Fruit fly (Drosophila melanogaster) whole organism, wandering third instar larva: Measurements from ENCODE around the gene BTBD9.

ENCODE experiments used
- Abd-B ChIP-seq: fragments of >200 bp; optimal IDR thresholded peaks from 2 replicates; lab custom pipeline; 2017; ENCODE audit warnings: missing biosample characterization, missing genetic modification characterization
- CG32264 ChIP-seq: fragments of 200-800 bp; sonication (Bioruptor generic); optimal IDR thresholded peaks from 2 replicates; lab custom pipeline; 2016; ENCODE audit warnings: missing biosample characterization, missing genetic modification characterization
- CG9705 ChIP-seq: fragments of 200-800 bp; sonication (Bioruptor generic); optimal IDR thresholded peaks from 2 replicates; lab custom pipeline; 2018; ENCODE audit warnings: missing biosample characterization, mild to moderate bottlenecking, missing genetic modification characterization
- CrebA ChIP-seq: fragments of 200-800 bp; sonication (Bioruptor generic); optimal IDR thresholded peaks from 2 replicates; lab custom pipeline; 2016; ENCODE audit warnings: missing biosample characterization, mild to moderate bottlenecking, missing genetic modification characterization, borderline replicate concordance
- Dfd ChIP-seq: fragments of >200 bp; optimal IDR thresholded peaks from 2 replicates; lab custom pipeline; 2017; ENCODE audit warnings: missing biosample characterization, missing genetic modification characterization
- Dif ChIP-seq: fragments of 200-275, 200-300 bp; sonication (Bioruptor generic); optimal IDR thresholded peaks from 2 replicates; lab custom pipeline; 2018; ENCODE audit warnings: missing biosample characterization, missing genetic modification characterization; ENCODE audit not compliant: partially characterized antibody
- GATAd ChIP-seq: sonication (Bioruptor generic); optimal IDR thresholded peaks from 2 replicates; lab custom pipeline; 2016; ENCODE audit warnings: missing biosample characterization, missing genetic modification characterization
- HLH106 ChIP-seq: fragments of 200-800 bp; optimal IDR thresholded peaks from 3 replicates; lab custom pipeline; 2019; ENCODE audit warnings: missing biosample characterization, mild to moderate bottlenecking, missing genetic modification characterization, moderate library complexity
- Hnf4 ChIP-seq: fragments of 200-800 bp; sonication (Bioruptor generic); optimal IDR thresholded peaks from 2 replicates; lab custom pipeline; 2016; ENCODE audit warnings: missing biosample characterization, mild to moderate bottlenecking, missing genetic modification characterization
- Hr78 ChIP-seq: fragments of >200 bp; optimal IDR thresholded peaks from 2 replicates; lab custom pipeline; 2017; ENCODE audit warnings: missing biosample characterization, missing genetic modification characterization
- Hr83 ChIP-seq: fragments of 200-300 bp; sonication (Bioruptor generic); optimal IDR thresholded peaks from 2 replicates; lab custom pipeline; 2016; ENCODE audit warnings: missing biosample characterization, mild to moderate bottlenecking, missing genetic modification characterization, moderate library complexity; ENCODE audit not compliant: poor library complexity, severe bottlenecking
- Jra ChIP-seq: sonication (Bioruptor generic); optimal IDR thresholded peaks from 2 replicates; lab custom pipeline; 2016; ENCODE audit warnings: missing biosample characterization, missing genetic modification characterization
- Mio ChIP-seq: sonication (Bioruptor generic); optimal IDR thresholded peaks from 2 replicates; lab custom pipeline; 2016; ENCODE audit warnings: missing biosample characterization, missing genetic modification characterization
- Myc ChIP-seq: fragments of >200 bp; optimal IDR thresholded peaks from 2 replicates; lab custom pipeline; 2017
- N ChIP-seq: fragments of >200 bp; optimal IDR thresholded peaks from 2 replicates; lab custom pipeline; 2018; ENCODE audit warnings: missing biosample characterization, missing external identifiers, missing genetic modification characterization
- OdsH ChIP-seq: fragments of 200-800 bp; sonication (Bioruptor generic); optimal IDR thresholded peaks from 2 replicates; lab custom pipeline; 2016; ENCODE audit warnings: missing biosample characterization, mild to moderate bottlenecking, missing genetic modification characterization
- Rel ChIP-seq, 2 experiments: fragments of 200-800 bp; sonication (Bioruptor generic) in 1 of 2; optimal IDR thresholded peaks; 2 replicates in 1 of 2; 3 replicates in 1 of 2; lab custom pipeline; 2016 to 2019; ENCODE audit warnings: mild to moderate bottlenecking in 2 of 2, missing biosample characterization in 2 of 2, missing genetic modification characterization in 2 of 2, moderate library complexity in 1 of 2
- Sp1 ChIP-seq: fragments of 200-800 bp; sonication (Bioruptor generic); optimal IDR thresholded peaks from 3 replicates; lab custom pipeline; 2019; ENCODE audit warnings: missing biosample characterization, mild to moderate bottlenecking, missing genetic modification characterization, moderate library complexity
- Vsx2 ChIP-seq: fragments of 200-300, 225-300 bp; sonication (Bioruptor generic); optimal IDR thresholded peaks from 2 replicates; lab custom pipeline; 2018; ENCODE audit warnings: missing biosample characterization, missing genetic modification characterization; ENCODE audit not compliant: partially characterized antibody
- br ChIP-seq: fragments of 200-800 bp; sonication (Bioruptor generic); optimal IDR thresholded peaks from 2 replicates; lab custom pipeline; 2016; ENCODE audit warnings: missing biosample characterization, missing genetic modification characterization
- brk ChIP-seq: fragments of 200-800 bp; sonication (Bioruptor generic); optimal IDR thresholded peaks from 2 replicates; lab custom pipeline; 2016; ENCODE audit warnings: missing biosample characterization, mild to moderate bottlenecking, missing genetic modification characterization
- dl ChIP-seq, 2 experiments: fragments of 175-275, 200-275 bp in 1 of 2; fragments of 200-275 bp in 1 of 2; sonication (Bioruptor generic); optimal IDR thresholded peaks; lab custom pipeline; 2018; ENCODE audit warnings: mild to moderate bottlenecking in 2 of 2, missing biosample characterization in 2 of 2, missing genetic modification characterization in 2 of 2, moderate library complexity in 2 of 2; ENCODE audit not compliant: partially characterized antibody in 2 of 2, insufficient read depth in 1 of 2
- dmrt93B ChIP-seq: fragments of 200-800 bp; sonication (Bioruptor generic); optimal IDR thresholded peaks from 2 replicates; lab custom pipeline; 2018; ENCODE audit warnings: missing biosample characterization, mild to moderate bottlenecking, missing genetic modification characterization
- dsf ChIP-seq: sonication (Bioruptor generic); optimal IDR thresholded peaks from 2 replicates; lab custom pipeline; 2016; ENCODE audit warnings: missing biosample characterization, missing genetic modification characterization, borderline replicate concordance
- ey ChIP-seq: fragments of 200-800 bp; sonication (Bioruptor generic); optimal IDR thresholded peaks from 2 replicates; lab custom pipeline; 2016; ENCODE audit warnings: missing biosample characterization, missing genetic modification characterization
- foxo ChIP-seq, 2 experiments: fragments of 200-800 bp; sonication (Bioruptor generic); optimal IDR thresholded peaks; 2 replicates in 1 of 2; 3 replicates in 1 of 2; lab custom pipeline; 2016 to 2017; ENCODE audit warnings: missing biosample characterization in 2 of 2, missing genetic modification characterization in 2 of 2
- fru ChIP-seq: fragments of 200-800 bp; sonication (Bioruptor generic); optimal IDR thresholded peaks from 3 replicates; lab custom pipeline; 2016; ENCODE audit warnings: missing biosample characterization, mild to moderate bottlenecking, missing genetic modification characterization
- h ChIP-seq: fragments of 200-800 bp; sonication (Bioruptor generic); optimal IDR thresholded peaks from 3 replicates; lab custom pipeline; 2016; ENCODE audit warnings: missing biosample characterization, mild to moderate bottlenecking, missing genetic modification characterization
- jim ChIP-seq: fragments of 175-275, 200-325 bp; sonication (Bioruptor generic); optimal IDR thresholded peaks from 2 replicates; lab custom pipeline; 2016; ENCODE audit warnings: missing biosample characterization, mild to moderate bottlenecking, missing genetic modification characterization
- lola ChIP-seq: fragments of >200 bp; optimal IDR thresholded peaks from 2 replicates; lab custom pipeline; 2017; ENCODE audit warnings: missing biosample characterization, missing genetic modification characterization
- pan ChIP-seq: fragments of >200 bp; optimal IDR thresholded peaks from 2 replicates; lab custom pipeline; 2017
- psq ChIP-seq: fragments of 200-800 bp; sonication (Bioruptor generic); optimal IDR thresholded peaks from 3 replicates; lab custom pipeline; 2017; ENCODE audit warnings: missing biosample characterization, mild to moderate bottlenecking, missing genetic modification characterization, moderate library complexity
- rgr ChIP-seq: fragments of 200-800 bp; sonication (Bioruptor generic); optimal IDR thresholded peaks from 3 replicates; lab custom pipeline; 2016; ENCODE audit warnings: missing biosample characterization, mild to moderate bottlenecking, missing genetic modification characterization
- sage ChIP-seq: fragments of 200-800 bp; sonication (Bioruptor generic); optimal IDR thresholded peaks from 2 replicates; lab custom pipeline; 2016; ENCODE audit warnings: missing biosample characterization, mild to moderate bottlenecking, missing genetic modification characterization
- sv ChIP-seq: fragments of 200-800 bp; sonication (Bioruptor generic); optimal IDR thresholded peaks from 3 replicates; lab custom pipeline; 2016; ENCODE audit warnings: missing biosample characterization, missing genetic modification characterization
- tai ChIP-seq: sonication (Bioruptor generic); optimal IDR thresholded peaks from 2 replicates; lab custom pipeline; 2016; ENCODE audit warnings: missing biosample characterization, missing genetic modification characterization
- usp ChIP-seq: fragments of >200 bp; optimal IDR thresholded peaks from 2 replicates; lab custom pipeline; 2017; ENCODE audit warnings: missing biosample characterization, missing genetic modification characterization
- woc ChIP-seq: sonication (Bioruptor generic); optimal IDR thresholded peaks from 2 replicates; lab custom pipeline; 2016; ENCODE audit warnings: missing biosample characterization, mild to moderate bottlenecking, missing genetic modification characterization

BTBD9 gene

dm6 chrX:10764206-10764605 is 4.1 kb upstream of the BTBD9 start, which contains the start of gene Tango5:
Gene Tango5, minus strand, starts transcription at chrX:10764413.
- TF ChIP-seq fru (GFP tag; lab: Kevin White, UChicago), result no peak
- TF ChIP-seq HLH106 (tag; lab: Kevin White, UChicago), result peak; percentile 2
- TF ChIP-seq Jra, result no peak
- no peak for TF ChIP-seq Rel (GFP tag; optimal IDR thresholded peaks at IDR 0.05; lab: Kevin White, UChicago)
- peak; percentile 92 for TF ChIP-seq Rel (tag; optimal IDR thresholded peaks at IDR 0.05; lab: Kevin White, UChicago)
- peak; percentile 44 for TF ChIP-seq GATAd (GFP tag; lab: Kevin White, UChicago)
- TF ChIP-seq woc (GFP tag; lab: Kevin White, UChicago), result peak; percentile 13
- TF ChIP-seq h (GFP tag; lab: Kevin White, UChicago), result peak; percentile 4
- TF ChIP-seq Myc (lab: Kevin White, UChicago), result peak; percentile 27

dm6 chrX:10766976-10767349 is 1.4 kb upstream of the BTBD9 start:
- peak; percentile 49 for TF ChIP-seq Jra
- peak; percentile 24 for TF ChIP-seq CG9705 (GFP tag; lab: Kevin White, UChicago)
- no peak for TF ChIP-seq Sp1

dm6 chrX:10767350-10768005 is 859 bp upstream of the BTBD9 start:
- no peak for TF ChIP-seq dl (GFP tag; optimal IDR thresholded peaks at IDR 0.05; lab: Kevin White, UChicago; ENCODE audit: insufficient read depth in 1 of 2, partially characterized antibody in 2 of 2)
- TF ChIP-seq Hr83 (GFP tag; lab: Kevin White, UChicago), result peak; percentile 28
- peak; percentile 50 for TF ChIP-seq woc (GFP tag; lab: Kevin White, UChicago)
- no peak for TF ChIP-seq Vsx2 (GFP tag; lab: Kevin White, UChicago)
- TF ChIP-seq foxo (GFP tag; optimal IDR thresholded peaks at IDR 0.05; lab: Kevin White, UChicago), result peak in 1 of 2 experiments; percentile 54
- TF ChIP-seq sv, result peak; percentile 51
- TF ChIP-seq dmrt93B, result peak; percentile 14
- no peak for TF ChIP-seq sage (GFP tag; lab: Kevin White, UChicago)
- no peak for TF ChIP-seq GATAd (GFP tag; lab: Kevin White, UChicago)
- peak; percentile 68 for TF ChIP-seq fru (GFP tag; lab: Kevin White, UChicago)
- no peak for TF ChIP-seq Hr78 (GFP tag; lab: Kevin White, UChicago)
- TF ChIP-seq jim (GFP tag; lab: Kevin White, UChicago), result no peak
- TF ChIP-seq pan (lab: Kevin White, UChicago), result no peak
- TF ChIP-seq br (GFP tag; lab: Kevin White, UChicago), result peak; percentile 66
- no peak for TF ChIP-seq lola (GFP tag; lab: Kevin White, UChicago)
- TF ChIP-seq Hnf4 (GFP tag; lab: Kevin White, UChicago), result peak; percentile 38
- peak; percentile 5 for TF ChIP-seq CG32264 (GFP tag; lab: Kevin White, UChicago)
- TF ChIP-seq OdsH (GFP tag; lab: Kevin White, UChicago), result peak; percentile 32
- no peak for TF ChIP-seq CG9705 (GFP tag; lab: Kevin White, UChicago)
- TF ChIP-seq N (GFP tag; lab: Kevin White, UChicago), result peak; percentile 72
- no peak for TF ChIP-seq CrebA (GFP tag; lab: Kevin White, UChicago)
- peak; percentile 14 for TF ChIP-seq brk (GFP tag; lab: Kevin White, UChicago)
- peak; percentile 35 for TF ChIP-seq Sp1
- peak; percentile 58 for TF ChIP-seq HLH106 (tag; lab: Kevin White, UChicago)
- TF ChIP-seq psq, result peak; percentile 40
- TF ChIP-seq Dfd (GFP tag; lab: Kevin White, UChicago), result no peak
- TF ChIP-seq Rel (GFP tag; optimal IDR thresholded peaks at IDR 0.05; lab: Kevin White, UChicago), result no peak
- peak; percentile 45 for TF ChIP-seq Rel (tag; optimal IDR thresholded peaks at IDR 0.05; lab: Kevin White, UChicago)
- TF ChIP-seq dsf (GFP tag; lab: Kevin White, UChicago), result no peak
- no peak for TF ChIP-seq Mio (GFP tag; lab: Kevin White, UChicago)
- peak; percentile 68 for TF ChIP-seq ey (GFP tag; lab: Kevin White, UChicago)
- TF ChIP-seq Jra, result no peak
- peak; percentile 58 for TF ChIP-seq rgr (GFP tag; lab: Kevin White, UChicago)
- no peak for TF ChIP-seq Myc (lab: Kevin White, UChicago)
- no peak for TF ChIP-seq usp (GFP tag; lab: Kevin White, UChicago)
- TF ChIP-seq tai (GFP tag; lab: Kevin White, UChicago), result no peak
- peak; percentile 68 for TF ChIP-seq h (GFP tag; lab: Kevin White, UChicago)
- TF ChIP-seq Dif (GFP tag; lab: Kevin White, UChicago), result no peak
- TF ChIP-seq Abd-B (GFP tag; lab: Kevin White, UChicago), result no peak
